Worm (Caenorhabditis elegans) whole organism, L3 larva: ENCODE data around the gene F08D12.15.

ENCODE experiments used
- R02D3.7 ChIP-seq: fragments of 150-350 bp; optimal IDR thresholded peaks from 2 replicates; lab custom pipeline; 2014; ENCODE audit warnings: missing biosample characterization, missing genetic modification characterization
- aly-2 ChIP-seq: fragments of 150-350 bp; optimal IDR thresholded peaks from 2 replicates; lab custom pipeline; 2014; ENCODE audit warnings: missing biosample characterization, missing genetic modification characterization
- ama-1 ChIP-seq: fragments of 150-350 bp; optimal IDR thresholded peaks from 2 replicates; lab custom pipeline; 2018
- ceh-16 ChIP-seq: sonication (generic microtip); optimal IDR thresholded peaks from 2 replicates; lab custom pipeline; 2017; ENCODE audit warnings: missing biosample characterization, missing genetic modification characterization
- ceh-28 ChIP-seq: fragments of 150-350 bp; optimal IDR thresholded peaks from 2 replicates; lab custom pipeline; 2014; ENCODE audit warnings: missing biosample characterization, missing genetic modification reagents, missing genetic modification characterization
- ceh-82 ChIP-seq: fragments of 150-350 bp; optimal IDR thresholded peaks from 2 replicates; lab custom pipeline; 2014; ENCODE audit warnings: missing biosample characterization, missing genetic modification characterization
- ceh-9 ChIP-seq: sonication (generic microtip); optimal IDR thresholded peaks from 2 replicates; lab custom pipeline; 2018; ENCODE audit warnings: missing biosample characterization, missing genetic modification characterization
- daf-12 ChIP-seq: fragments of 150-350 bp; optimal IDR thresholded peaks from 2 replicates; lab custom pipeline; 2014; ENCODE audit warnings: missing biosample characterization, missing genetic modification reagents, missing genetic modification characterization
- egl-5 ChIP-seq: fragments of 150-350 bp; optimal IDR thresholded peaks from 2 replicates; lab custom pipeline; 2017; ENCODE audit warnings: missing biosample characterization, missing genetic modification reagents, missing genetic modification characterization, inconsistent platforms
- elt-1 ChIP-seq: fragments of 150-350 bp; optimal IDR thresholded peaks from 2 replicates; lab custom pipeline; 2014; ENCODE audit warnings: missing biosample characterization, missing genetic modification characterization
- elt-2 ChIP-seq: sonication (generic microtip); optimal IDR thresholded peaks from 2 replicates; lab custom pipeline; 2016; ENCODE audit warnings: missing genetic modification reagents, mild to moderate bottlenecking, missing genetic modification characterization, missing compliant biosample characterization
- eor-1 ChIP-seq, 2 experiments: fragments of 150-350 bp; optimal IDR thresholded peaks; 2 replicates each; lab custom pipeline; 2014 to 2018; ENCODE audit warnings: missing biosample characterization in 2 of 2, missing genetic modification characterization in 2 of 2
- fkh-10 ChIP-seq: sonication (generic microtip); optimal IDR thresholded peaks from 2 replicates; lab custom pipeline; 2017; ENCODE audit warnings: missing biosample characterization, missing genetic modification reagents, missing genetic modification characterization
- hmg-11 ChIP-seq: sonication (generic microtip); optimal IDR thresholded peaks from 2 replicates; lab custom pipeline; 2016; ENCODE audit warnings: missing genetic modification characterization, missing compliant biosample characterization
- jun-1 ChIP-seq: fragments of 150-350 bp; optimal IDR thresholded peaks from 2 replicates; lab custom pipeline; 2014; ENCODE audit warnings: missing biosample characterization, missing genetic modification reagents, missing genetic modification characterization
- lin-15B ChIP-seq: fragments of 150-350 bp; optimal IDR thresholded peaks from 2 replicates; lab custom pipeline; 2014; ENCODE audit warnings: missing biosample characterization, missing genetic modification characterization
- lin-39 ChIP-seq: fragments of 150-350 bp; optimal IDR thresholded peaks from 2 replicates; lab custom pipeline; 2018; ENCODE audit warnings: missing biosample characterization, missing genetic modification reagents, missing genetic modification characterization
- mml-1 ChIP-seq: fragments of 150-350 bp; sonication (generic microtip); optimal IDR thresholded peaks from 3 replicates; lab custom pipeline; 2014; ENCODE audit warnings: missing biosample characterization, missing genetic modification characterization
- nfya-1 ChIP-seq: sonication (generic microtip); optimal IDR thresholded peaks from 2 replicates; lab custom pipeline; 2017; ENCODE audit warnings: missing genetic modification characterization, mild to moderate bottlenecking, missing compliant biosample characterization, antibody characterized with exemption, moderate library complexity; ENCODE audit not compliant: insufficient read depth
- nhr-12 ChIP-seq: fragments of 150-350 bp; optimal IDR thresholded peaks from 2 replicates; lab custom pipeline; 2014; ENCODE audit warnings: missing biosample characterization, missing genetic modification characterization
- nhr-23 ChIP-seq: fragments of 150-350 bp; optimal IDR thresholded peaks from 2 replicates; lab custom pipeline; 2014; ENCODE audit warnings: missing biosample characterization, missing genetic modification reagents, missing genetic modification characterization
- nhr-237 ChIP-seq: fragments of 150-350 bp; optimal IDR thresholded peaks from 2 replicates; lab custom pipeline; 2014; ENCODE audit warnings: missing biosample characterization, missing genetic modification characterization
- nhr-25 ChIP-seq: sonication (generic microtip); optimal IDR thresholded peaks from 2 replicates; lab custom pipeline; 2017; ENCODE audit warnings: missing biosample characterization, missing genetic modification characterization
- nhr-76 ChIP-seq: fragments of 150-350 bp; sonication (generic microtip); optimal IDR thresholded peaks from 5 replicates; lab custom pipeline; 2014; ENCODE audit warnings: missing biosample characterization, missing genetic modification characterization
- nhr-77 ChIP-seq: fragments of 150-350 bp; optimal IDR thresholded peaks from 2 replicates; lab custom pipeline; 2014; ENCODE audit warnings: missing biosample characterization, missing genetic modification characterization
- pha-4 ChIP-seq: fragments of 150-350 bp; optimal IDR thresholded peaks from 2 replicates; lab custom pipeline; 2014; ENCODE audit warnings: missing biosample characterization, missing genetic modification reagents, missing genetic modification characterization
- pqm-1 ChIP-seq: fragments of 150-350 bp; optimal IDR thresholded peaks from 2 replicates; lab custom pipeline; 2017; ENCODE audit warnings: missing biosample characterization, missing genetic modification characterization, inconsistent platforms
- sea-2 ChIP-seq: fragments of 150-350 bp; sonication (generic microtip); optimal IDR thresholded peaks from 4 replicates; lab custom pipeline; 2014; ENCODE audit warnings: missing biosample characterization, missing genetic modification reagents, missing genetic modification characterization
- skn-1 ChIP-seq: fragments of 150-350 bp; optimal IDR thresholded peaks from 2 replicates; lab custom pipeline; 2014; ENCODE audit warnings: missing biosample characterization, missing genetic modification characterization
- tbx-2 ChIP-seq: sonication (generic microtip); optimal IDR thresholded peaks from 2 replicates; lab custom pipeline; 2016; ENCODE audit warnings: mild to moderate bottlenecking, missing genetic modification characterization, missing compliant biosample characterization
- unc-39 ChIP-seq: sonication (generic microtip); optimal IDR thresholded peaks from 4 replicates; lab custom pipeline; 2017; ENCODE audit warnings: missing biosample characterization, missing genetic modification characterization
- zag-1 ChIP-seq: fragments of 150-350 bp; optimal IDR thresholded peaks from 2 replicates; lab custom pipeline; 2014; ENCODE audit warnings: missing biosample characterization, missing genetic modification characterization
- ztf-11 ChIP-seq: fragments of 150-350 bp; optimal IDR thresholded peaks from 2 replicates; lab custom pipeline; 2014; ENCODE audit warnings: missing biosample characterization, missing genetic modification characterization
- ztf-4 ChIP-seq: fragments of 150-350 bp; optimal IDR thresholded peaks from 2 replicates; lab custom pipeline; 2014; ENCODE audit warnings: missing biosample characterization, missing genetic modification characterization

The F08D12.15 gene

ce11 chrII:2777846-2778245 lies 11.4 kb downstream of the F08D12.15 start, which contains the start of gene F08D12.4:
Gene F08D12.4 (plus strand): TSS chrII:2778146.
- no peak for TF ChIP-seq unc-39 (tag; lab: Kevin White, UChicago)
- no peak for TF ChIP-seq elt-2 (tag; lab: Kevin White, UChicago)
- TF ChIP-seq pha-4 (tag; lab: Kevin White, UChicago): no peak
- no peak for TF ChIP-seq R02D3.7
- no peak for TF ChIP-seq tbx-2 (tag; lab: Kevin White, UChicago)
- no peak for TF ChIP-seq nhr-76 (tag; lab: Kevin White, UChicago)
- no peak for TF ChIP-seq ceh-16 (tag; lab: Kevin White, UChicago)
- TF ChIP-seq skn-1 (tag; lab: Kevin White, UChicago): no peak
- TF ChIP-seq sea-2 (GFP tag; lab: Kevin White, UChicago): no peak
- TF ChIP-seq pqm-1 (tag; lab: Kevin White, UChicago): no peak
- no peak for TF ChIP-seq hmg-11 (tag; lab: Kevin White, UChicago)
- TF ChIP-seq daf-12: no peak
- no peak for TF ChIP-seq lin-15B (tag; lab: Kevin White, UChicago)
- no peak for TF ChIP-seq elt-1 (tag; lab: Kevin White, UChicago)
- TF ChIP-seq eor-1 (tag; optimal IDR thresholded peaks at IDR 0.05; lab: Kevin White, UChicago): no peak
- TF ChIP-seq zag-1 (tag; lab: Kevin White, UChicago): no peak

ce11 chrII:2779253-2779652 lies 12.8 kb downstream of the F08D12.15 start, which contains the start of gene F08D12.3:
Gene F08D12.3 (plus strand): TSS chrII:2779553.
- TF ChIP-seq jun-1 (tag; lab: Kevin White, UChicago): no peak
- no peak for TF ChIP-seq ceh-9
- TF ChIP-seq ztf-11 (tag; lab: Kevin White, UChicago): no peak
- TF ChIP-seq nhr-76 (tag; lab: Kevin White, UChicago): no peak
- TF ChIP-seq nhr-23 (tag; lab: Kevin White, UChicago): no peak
- TF ChIP-seq ztf-4 (tag; lab: Kevin White, UChicago): no peak
- TF ChIP-seq mml-1 (tag; lab: Kevin White, UChicago): no peak
- TF ChIP-seq aly-2 (tag; lab: Kevin White, UChicago): no peak
- TF ChIP-seq nfya-1 (tag; lab: Kevin White, UChicago): no peak
- no peak for TF ChIP-seq egl-5 (tag; lab: Kevin White, UChicago)
- TF ChIP-seq tbx-2 (tag; lab: Kevin White, UChicago): no peak
- TF ChIP-seq hmg-11 (tag; lab: Kevin White, UChicago): no peak
- TF ChIP-seq unc-39 (tag; lab: Kevin White, UChicago): no peak
- TF ChIP-seq daf-12: no peak
- no peak for TF ChIP-seq pha-4 (tag; lab: Kevin White, UChicago)
- no peak for TF ChIP-seq ama-1 (lab: Kevin White, UChicago)
- no peak for TF ChIP-seq nhr-25 (tag; lab: Kevin White, UChicago)
- no peak for TF ChIP-seq nhr-12 (tag; lab: Kevin White, UChicago)
- no peak for TF ChIP-seq zag-1 (tag; lab: Kevin White, UChicago)

ce11 chrII:2780804-2781203 lies 14.4 kb downstream of the F08D12.15 start:
- no peak for TF ChIP-seq zag-1 (tag; lab: Kevin White, UChicago)
- TF ChIP-seq nhr-77 (tag; lab: Kevin White, UChicago): no peak
- TF ChIP-seq nhr-25 (tag; lab: Kevin White, UChicago): no peak
- no peak for TF ChIP-seq ama-1 (lab: Kevin White, UChicago)
- no peak for TF ChIP-seq nhr-12 (tag; lab: Kevin White, UChicago)
- no peak for TF ChIP-seq nhr-23 (tag; lab: Kevin White, UChicago)
- no peak for TF ChIP-seq eor-1 (tag; optimal IDR thresholded peaks at IDR 0.05; lab: Kevin White, UChicago)
- no peak for TF ChIP-seq lin-39
- no peak for TF ChIP-seq elt-2 (tag; lab: Kevin White, UChicago)
- TF ChIP-seq nhr-76 (tag; lab: Kevin White, UChicago): no peak
- TF ChIP-seq ztf-11 (tag; lab: Kevin White, UChicago): no peak
- no peak for TF ChIP-seq nfya-1 (tag; lab: Kevin White, UChicago)
- TF ChIP-seq ceh-28 (tag; lab: Kevin White, UChicago): no peak
- TF ChIP-seq pqm-1 (tag; lab: Kevin White, UChicago): no peak
- no peak for TF ChIP-seq ceh-82 (tag; lab: Kevin White, UChicago)

ce11 chrII:2781355-2781754 lies 14.9 kb downstream of the F08D12.15 start, which contains the start of gene F08D12.2:
Gene F08D12.2 (plus strand): TSS chrII:2781655.
- TF ChIP-seq aly-2 (tag; lab: Kevin White, UChicago): no peak
- TF ChIP-seq hmg-11 (tag; lab: Kevin White, UChicago): no peak
- TF ChIP-seq pha-4 (tag; lab: Kevin White, UChicago): no peak
- no peak for TF ChIP-seq nhr-12 (tag; lab: Kevin White, UChicago)
- TF ChIP-seq nhr-237 (tag; lab: Kevin White, UChicago): no peak
- no peak for TF ChIP-seq R02D3.7
- no peak for TF ChIP-seq fkh-10 (GFP tag; lab: Kevin White, UChicago)
- no peak for TF ChIP-seq lin-15B (tag; lab: Kevin White, UChicago)
